Worm (Caenorhabditis elegans) whole organism, early embryonic: Measurements from ENCODE around the gene baz-2.

ENCODE experiments used
- F13C5.2 ChIP-seq: sonication (generic microtip); optimal IDR thresholded peaks from 2 replicates; lab custom pipeline; 2017; ENCODE audit warnings: mild to moderate bottlenecking, missing genetic modification characterization, inconsistent platforms, missing compliant biosample characterization
- aly-1 ChIP-seq: sonication (generic microtip); optimal IDR thresholded peaks from 2 replicates; lab custom pipeline; 2016; ENCODE audit warnings: missing genetic modification characterization, missing compliant biosample characterization
- ama-1 ChIP-seq: fragments of 150-350 bp; optimal IDR thresholded peaks from 2 replicates; lab custom pipeline; 2014
- ceh-36 ChIP-seq: sonication (generic microtip); optimal IDR thresholded peaks from 2 replicates; lab custom pipeline; 2016; ENCODE audit warnings: missing genetic modification characterization, inconsistent platforms, missing compliant biosample characterization
- ets-7 ChIP-seq: sonication (generic microtip); optimal IDR thresholded peaks from 2 replicates; lab custom pipeline; 2016; ENCODE audit warnings: missing genotype, missing genetic modification characterization, missing compliant biosample characterization
- flt-1 ChIP-seq: fragments of 200-800 bp; sonication (Bioruptor generic); IDR thresholded peaks from 2 replicates; pipeline ENCODE4 v1.3.6; 2022; ENCODE audit warnings: missing genetic modification characterization, missing compliant biosample characterization
- hmg-4 ChIP-seq: fragments of 200-800 bp; sonication (Bioruptor generic); optimal IDR thresholded peaks from 2 replicates; lab custom pipeline; 2018; ENCODE audit warnings: mild to moderate bottlenecking, missing genetic modification characterization, missing compliant biosample characterization
- hnd-1 ChIP-seq: sonication (generic microtip); optimal IDR thresholded peaks from 2 replicates; lab custom pipeline; 2016; ENCODE audit warnings: missing genetic modification characterization, missing compliant biosample characterization
- scrt-1 ChIP-seq: fragments of 200-800 bp; sonication (Bioruptor generic); IDR thresholded peaks from 2 replicates; pipeline ENCODE4 v1.3.6; 2022; ENCODE audit warnings: missing genetic modification characterization, missing compliant biosample characterization
- sea-1 ChIP-seq: fragments of 200-800 bp; sonication (Bioruptor generic); conservative IDR thresholded peaks from 2 replicates; pipeline ENCODE4 v1.3.6; 2022; ENCODE audit warnings: missing genetic modification characterization, missing compliant biosample characterization
- tra-4 ChIP-seq: sonication (generic microtip); optimal IDR thresholded peaks from 2 replicates; lab custom pipeline; 2017; ENCODE audit warnings: missing genetic modification characterization, missing compliant biosample characterization

- TF ChIP-seq ama-1 (lab: Kevin White, UChicago) (no peak), ets-7 (tag; lab: Kevin White, UChicago) (no peak), F13C5.2 (tag; lab: Kevin White, UChicago) (no peak), sea-1 (GFP tag; lab: Robert Waterston, UW) (no peak), ceh-36 (tag; lab: Kevin White, UChicago) (no peak), flt-1 (GFP tag; lab: Robert Waterston, UW) (no peak), hnd-1 (tag; lab: Kevin White, UChicago) (no peak), tra-4 (tag; lab: Kevin White, UChicago) (no peak), scrt-1 (GFP tag; lab: Robert Waterston, UW) (no peak), hmg-4 (GFP tag; lab: Kevin White, UChicago) (peak; percentile 60), aly-1 (tag; lab: Kevin White, UChicago) (no peak)
Measured at ce11 chrIII:7656474-7656873, 642 bp upstream of the baz-2 start, which contains the start of gene ZK783.7.
